Worm (Caenorhabditis elegans): ENCODE measurements around the gene Y71H2B.2.

The Y71H2B.2 gene

ce11 chrIII:2647194-2647925 is 24.4 kb downstream of the Y71H2B.2 start:
- TF ChIP-seq nhr-76 (tag; optimal IDR thresholded peaks at IDR 0.05) (no peak), ham-2 (GFP tag; optimal IDR thresholded peaks at IDR 0.05) (peak; percentile 73)

ce11 chrIII:2651519-2651918 is 28.5 kb downstream of the Y71H2B.2 start:
- TF ChIP-seq snpc-4 (tag; optimal IDR thresholded peaks at IDR 0.05) (no peak), unc-120 (tag; optimal IDR thresholded peaks at IDR 0.05; ENCODE audit: poor library complexity, severe bottlenecking) (no peak), nhr-237 (tag; optimal IDR thresholded peaks at IDR 0.05) (no peak), tbx-8 (GFP tag; optimal IDR thresholded peaks at IDR 0.05) (no peak)

- TF ChIP-seq cnd-1 (tag; optimal IDR thresholded peaks at IDR 0.05) (no peak), mls-2 (tag; optimal IDR thresholded peaks at IDR 0.05) (no peak), pha-4 (tag; optimal IDR thresholded peaks at IDR 0.05) (no peak), drap-1 (GFP tag; optimal IDR thresholded peaks at IDR 0.05) (no peak), ztf-11 (tag; optimal IDR thresholded peaks at IDR 0.05) (no peak), mep-1 (tag; optimal IDR thresholded peaks at IDR 0.05) (no peak), ham-2 (GFP tag; optimal IDR thresholded peaks at IDR 0.05) (no peak), blmp-1 (tag; optimal IDR thresholded peaks at IDR 0.05) (no peak)
Measured at ce11 chrIII:2652704-2653566, 30.0 kb downstream of the Y71H2B.2 start.

ce11 chrIII:2656168-2656567 is 33.2 kb downstream of the Y71H2B.2 start:
- TF ChIP-seq unc-39 (tag; optimal IDR thresholded peaks at IDR 0.05) = no peak
- TF ChIP-seq mls-2 (tag; optimal IDR thresholded peaks at IDR 0.05) = no peak

- TF ChIP-seq snpc-4 (tag; optimal IDR thresholded peaks at IDR 0.05) (no peak), lsy-2 (tag; optimal IDR thresholded peaks at IDR 0.05) (no peak), sptf-1 (tag; optimal IDR thresholded peaks at IDR 0.05) (no peak), nhr-12 (tag; optimal IDR thresholded peaks at IDR 0.05) (no peak)
Measured at ce11 chrIII:2657783-2658182, 34.8 kb downstream of the Y71H2B.2 start, which contains the start of gene let-805. TSS of gene let-805 (plus strand) at chrIII:2658083.

- TF ChIP-seq unc-62 (GFP tag; optimal IDR thresholded peaks at IDR 0.05) (no peak), ztf-11 (tag; optimal IDR thresholded peaks at IDR 0.05) (no peak), pha-4 (tag; optimal IDR thresholded peaks at IDR 0.05) (no peak), nhr-76 (tag; optimal IDR thresholded peaks at IDR 0.05) (no peak), lsy-2 (tag; optimal IDR thresholded peaks at IDR 0.05) (no peak), sptf-1 (tag; optimal IDR thresholded peaks at IDR 0.05) (no peak), M03D4.4 (tag; optimal IDR thresholded peaks at IDR 0.05) (no peak), ham-2 (GFP tag; optimal IDR thresholded peaks at IDR 0.05) (no peak), elt-1 (tag; optimal IDR thresholded peaks at IDR 0.05; ENCODE audit: borderline replicate concordance, insufficient read depth) (no peak), ces-1 (GFP tag; optimal IDR thresholded peaks at IDR 0.05) (no peak), cnd-1 (tag; optimal IDR thresholded peaks at IDR 0.05) (no peak), ceh-83 (GFP tag; optimal IDR thresholded peaks at IDR 0.05) (no peak)
Measured at ce11 chrIII:2675449-2675848, 52.5 kb downstream of the Y71H2B.2 start.

ce11 chrIII:2676097-2676496 is 53.1 kb downstream of the Y71H2B.2 start:
- TF ChIP-seq ceh-83 (GFP tag; optimal IDR thresholded peaks at IDR 0.05) = no peak
